Fruit fly (Drosophila melanogaster): Measurements from ENCODE around the gene CG4502.
A peak's percentile ranks its signal among the peaks of the same experiment; 100 is the strongest.

The CG4502 gene

DNA sequence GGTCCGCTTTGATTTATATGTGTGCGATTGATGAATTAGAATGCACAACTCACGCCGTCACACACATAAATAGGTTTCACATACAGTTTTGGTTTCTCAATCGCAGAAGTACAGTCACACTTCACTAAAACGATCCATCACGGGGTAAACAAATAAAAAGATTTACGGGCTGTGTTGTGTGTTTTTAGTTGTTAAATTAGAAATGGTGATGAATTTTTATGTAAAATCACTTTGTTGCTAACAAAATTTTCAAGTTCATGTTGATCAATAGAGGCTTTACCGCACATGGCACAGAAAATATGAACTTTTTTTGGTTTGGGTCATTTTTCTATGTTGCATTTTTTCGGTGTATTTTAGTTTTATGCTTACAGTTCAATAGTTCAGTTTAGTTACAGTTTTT lies 55.1 kb downstream of the CG4502 start (continued):
- TF ChIP-seq Hmr (GFP tag; optimal IDR thresholded peaks at IDR 0.05), result no peak
- peak; percentile 33; the same call in 1 of the 2 replicates for TF ChIP-seq seq (GFP tag; IDR thresholded peaks at IDR 0.05)
- TF ChIP-seq Nf-YB (GFP tag; optimal IDR thresholded peaks at IDR 0.05), result no peak
- TF ChIP-seq CG7987 (GFP tag; optimal IDR thresholded peaks at IDR 0.05), result no peak
- no peak for TF ChIP-seq Fer2 (tag; optimal IDR thresholded peaks at IDR 0.05)
- TF ChIP-seq amos (GFP tag; IDR thresholded peaks at IDR 0.05; ENCODE audit: partially characterized antibody), result no peak
- TF ChIP-seq so (GFP tag; IDR thresholded peaks at IDR 0.05), result 0 out of 3 replicates have a peak, but pooled peaks have one; percentile 32
- no peak for TF ChIP-seq sob (GFP tag; IDR thresholded peaks at IDR 0.05)
- peak; percentile 45 for TF ChIP-seq az2 (GFP tag; optimal IDR thresholded peaks at IDR 0.05)
- no peak for TF ChIP-seq zen (tag; optimal IDR thresholded peaks at IDR 0.05)
- TF ChIP-seq CG12155 (GFP tag; optimal IDR thresholded peaks at IDR 0.05), result no peak
- peak; percentile 31 to 36 for TF ChIP-seq chif (GFP tag; optimal IDR thresholded peaks at IDR 0.05)
- TF ChIP-seq CTCF (GFP tag; optimal IDR thresholded peaks at IDR 0.05), result no peak
- no peak for TF ChIP-seq wek (GFP tag; optimal IDR thresholded peaks at IDR 0.05)
- no peak for TF ChIP-seq al (GFP tag; IDR thresholded peaks at IDR 0.05)
- TF ChIP-seq NFAT (GFP tag; IDR thresholded peaks at IDR 0.05), result no peak
- TF ChIP-seq CG16779 (GFP tag; IDR thresholded peaks at IDR 0.05), result no peak
- no peak for TF ChIP-seq grn (GFP tag; optimal IDR thresholded peaks at IDR 0.05)
- no peak for TF ChIP-seq bbx (GFP tag; IDR thresholded peaks at IDR 0.05; ENCODE audit: partially characterized antibody)
- TF ChIP-seq aop (GFP tag; IDR thresholded peaks at IDR 0.05), result no peak
- no peak for TF ChIP-seq lov (optimal IDR thresholded peaks at IDR 0.05)
- TF ChIP-seq lov (GFP tag; IDR thresholded peaks at IDR 0.05), result no peak
- TF ChIP-seq HLH54F (GFP tag; optimal IDR thresholded peaks at IDR 0.05), result no peak
- no peak for TF ChIP-seq CG9727 (GFP tag; optimal IDR thresholded peaks at IDR 0.05)
- no peak for TF ChIP-seq Dll (GFP tag; IDR thresholded peaks at IDR 0.05; ENCODE audit: partially characterized antibody)
- TF ChIP-seq CG8281 (tag; optimal IDR thresholded peaks at IDR 0.05), result no peak
- no peak for TF ChIP-seq tio (GFP tag; optimal IDR thresholded peaks at IDR 0.05)
- no peak for TF ChIP-seq ash1 (GFP tag; optimal IDR thresholded peaks at IDR 0.05)
- TF ChIP-seq crol (GFP tag; IDR thresholded peaks at IDR 0.05), result no peak

DNA sequence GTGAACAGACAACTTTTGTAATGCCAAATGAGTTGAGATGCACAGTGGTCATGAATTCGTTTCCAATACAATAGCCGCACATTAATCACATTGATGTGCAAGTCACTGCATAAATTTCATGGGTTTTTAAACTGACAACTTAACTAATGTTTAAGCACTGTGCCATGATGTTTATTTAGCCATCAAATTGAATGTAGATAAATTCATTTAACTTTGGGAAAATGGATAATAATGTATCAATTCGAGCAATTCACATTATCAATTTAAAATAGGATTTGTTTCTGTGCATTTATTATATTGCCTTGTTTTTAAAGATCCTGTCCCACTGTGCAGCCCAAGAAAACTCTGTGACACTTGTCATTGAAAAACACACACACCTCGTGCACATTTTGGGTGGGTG lies 56.0 kb downstream of the CG4502 start:
- TF ChIP-seq h (optimal IDR thresholded peaks at IDR 0.05) (no peak), dm (GFP tag; optimal IDR thresholded peaks at IDR 0.05) (peak; percentile 32), fd3F (GFP tag; optimal IDR thresholded peaks at IDR 0.05) (peak; percentile 47), Ets65A (GFP tag) (peak; percentile 89), so (GFP tag; IDR thresholded peaks at IDR 0.05) (peak; percentile 86; the same call in 2 of the 3 replicates), CG31365 (tag; optimal IDR thresholded peaks at IDR 0.05) (no peak), Elba2 (GFP tag; optimal IDR thresholded peaks at IDR 0.05) (peak; percentile 21), slp2 (GFP tag; optimal IDR thresholded peaks at IDR 0.05) (peak; percentile 73), E2f1 (GFP tag; IDR thresholded peaks at IDR 0.05) (peak; percentile 63), CG3995 (GFP tag; optimal IDR thresholded peaks at IDR 0.05) (no peak), Oaz (GFP tag; IDR thresholded peaks at IDR 0.05) (peak; percentile 56; the same call in 1 of the 2 replicates), CrebB (tag; optimal IDR thresholded peaks at IDR 0.05) (peak; percentile 52), CG9876 (GFP tag; optimal IDR thresholded peaks at IDR 0.05) (peak; percentile 1), MESR4 (GFP tag; optimal IDR thresholded peaks at IDR 0.05) (no peak), hb (GFP tag; IDR thresholded peaks at IDR 0.05; ENCODE audit: partially characterized antibody) (no peak), Opbp (GFP tag; IDR thresholded peaks at IDR 0.05; ENCODE audit: partially characterized antibody) (no peak), Six4 (GFP tag; optimal IDR thresholded peaks at IDR 0.05) (peak; percentile 77), CG8924 (tag; optimal IDR thresholded peaks at IDR 0.05) (peak; percentile 79), jumu (GFP tag; optimal IDR thresholded peaks at IDR 0.05) (peak; percentile 72), CG12659 (GFP tag; optimal IDR thresholded peaks at IDR 0.05) (peak; percentile 61), btn (GFP tag; optimal IDR thresholded peaks at IDR 0.05) (peak; percentile 69), BtbVII (GFP tag; optimal IDR thresholded peaks at IDR 0.05) (peak; percentile 52), zfh1 (GFP tag; IDR thresholded peaks at IDR 0.05) (peak; percentile 68; the same call in 2 of the 3 replicates), Dek (tag; optimal IDR thresholded peaks at IDR 0.05) (no peak), HmgD (GFP tag; optimal IDR thresholded peaks at IDR 0.05) (no peak), CG18599 (GFP tag; optimal IDR thresholded peaks at IDR 0.05) (peak; percentile 48)
